Worm (Caenorhabditis elegans) whole organism, young adult: ENCODE results near the gene srh-41.

ENCODE experiments used
- B0336.3 ChIP-seq: fragments of 200-800 bp; sonication (Bioruptor generic); IDR thresholded peaks from 2 replicates; pipeline ENCODE4 v1.3.6; 2022; ENCODE audit warnings: missing genetic modification characterization, missing compliant biosample characterization
- F23B12.7 ChIP-seq: sonication (generic microtip); optimal IDR thresholded peaks from 2 replicates; lab custom pipeline; 2017; ENCODE audit warnings: missing genetic modification characterization, mild to moderate bottlenecking, missing compliant biosample characterization, antibody characterized with exemption, moderate library complexity; ENCODE audit not compliant: insufficient read depth
- F33H1.4 ChIP-seq: fragments of 200-800 bp; sonication (Bioruptor generic); IDR thresholded peaks from 2 replicates; pipeline ENCODE4 v1.3.6; 2022; ENCODE audit warnings: missing genetic modification reagents, missing genetic modification characterization, missing compliant biosample characterization
- F37B4.10 ChIP-seq: fragments of 200-800 bp; sonication (Bioruptor generic); IDR thresholded peaks from 2 replicates; pipeline ENCODE4 v1.3.6; 2022; ENCODE audit warnings: missing genetic modification characterization, missing compliant biosample characterization
- F55B11.4 ChIP-seq: sonication (generic microtip); optimal IDR thresholded peaks from 2 replicates; lab custom pipeline; 2016; ENCODE audit warnings: missing compliant biosample characterization, missing genetic modification characterization, borderline replicate concordance; ENCODE audit not compliant: insufficient read depth
- F57A8.1 ChIP-seq: fragments of 200-800 bp; sonication (Bioruptor generic); optimal IDR thresholded peaks from 2 replicates; lab custom pipeline; 2018; ENCODE audit warnings: mild to moderate bottlenecking, missing genetic modification characterization, moderate library complexity, missing compliant biosample characterization
- F57C9.4 ChIP-seq: sonication (generic microtip); optimal IDR thresholded peaks from 2 replicates; lab custom pipeline; 2017; ENCODE audit warnings: mild to moderate bottlenecking, missing genetic modification characterization, missing compliant biosample characterization
- T07F8.4 ChIP-seq: sonication (generic microtip); optimal IDR thresholded peaks from 2 replicates; lab custom pipeline; 2016; ENCODE audit warnings: mild to moderate bottlenecking, missing genetic modification characterization, moderate library complexity, missing compliant biosample characterization
- Y53G8AR.9 ChIP-seq: fragments of 200-800 bp; sonication (Bioruptor generic); conservative IDR thresholded peaks from 2 replicates; pipeline ENCODE4 v1.3.6; 2022; ENCODE audit warnings: missing genetic modification reagents, missing genetic modification characterization, missing compliant biosample characterization
- Y67H2A.10 ChIP-seq: fragments of 200-800 bp; sonication (Bioruptor generic); conservative IDR thresholded peaks from 2 replicates; pipeline ENCODE4 v1.3.6; 2022; ENCODE audit warnings: missing genetic modification reagents, missing genetic modification characterization, missing compliant biosample characterization
- ZK185.1 ChIP-seq: sonication (generic microtip); optimal IDR thresholded peaks from 2 replicates; lab custom pipeline; 2016; ENCODE audit warnings: mild to moderate bottlenecking, missing genetic modification characterization, missing compliant biosample characterization; ENCODE audit not compliant: poor library complexity, severe bottlenecking
- akir-1 ChIP-seq: fragments of 200-800 bp; sonication (Bioruptor generic); optimal IDR thresholded peaks from 2 replicates; lab custom pipeline; 2018; ENCODE audit warnings: mild to moderate bottlenecking, missing genetic modification characterization, moderate library complexity, missing compliant biosample characterization
- aptf-3 ChIP-seq: fragments of 200-800 bp; sonication (Bioruptor generic); IDR thresholded peaks from 2 replicates; pipeline ENCODE4 v1.3.6; 2022; ENCODE audit warnings: missing genetic modification characterization, missing compliant biosample characterization
- atf-7 ChIP-seq: sonication (generic microtip); optimal IDR thresholded peaks from 2 replicates; lab custom pipeline; 2017; ENCODE audit warnings: mild to moderate bottlenecking, missing genetic modification characterization, missing compliant biosample characterization
- athp-1 ChIP-seq: sonication (generic microtip); optimal IDR thresholded peaks from 2 replicates; lab custom pipeline; 2017; ENCODE audit warnings: mild to moderate bottlenecking, missing genetic modification characterization, missing compliant biosample characterization
- attf-3 ChIP-seq: fragments of 200-800 bp; sonication (Bioruptor generic); conservative IDR thresholded peaks from 2 replicates; pipeline ENCODE4 v1.3.6; 2022; ENCODE audit warnings: missing genetic modification reagents, missing genetic modification characterization, missing compliant biosample characterization
- bed-1 ChIP-seq: fragments of 200-800 bp; sonication (Bioruptor generic); IDR thresholded peaks from 2 replicates; pipeline ENCODE4 v1.3.6; 2022; ENCODE audit warnings: missing genetic modification reagents, missing genetic modification characterization, missing compliant biosample characterization
- bed-2 ChIP-seq: fragments of 200-800 bp; sonication (Bioruptor generic); IDR thresholded peaks from 2 replicates; pipeline ENCODE4 v1.3.6; 2022; ENCODE audit warnings: missing genetic modification reagents, missing genetic modification characterization, missing compliant biosample characterization
- ceh-27 ChIP-seq: fragments of 200-800 bp; sonication (Bioruptor generic); optimal IDR thresholded peaks from 2 replicates; lab custom pipeline; 2018; ENCODE audit warnings: mild to moderate bottlenecking, missing genetic modification characterization, moderate library complexity, missing compliant biosample characterization
- ceh-40 ChIP-seq: fragments of 200-800 bp; sonication (Bioruptor generic); IDR thresholded peaks from 2 replicates; pipeline ENCODE4 v1.3.6; 2022; ENCODE audit warnings: missing genetic modification characterization, missing compliant biosample characterization
- ceh-79 ChIP-seq: sonication (generic microtip); optimal IDR thresholded peaks from 2 replicates; lab custom pipeline; 2017; ENCODE audit warnings: mild to moderate bottlenecking, missing genetic modification characterization, missing compliant biosample characterization
- chd-7 ChIP-seq: sonication (generic microtip); optimal IDR thresholded peaks from 2 replicates; lab custom pipeline; 2016; ENCODE audit warnings: mild to moderate bottlenecking, missing genetic modification characterization, moderate library complexity, missing compliant biosample characterization
- egrh-3 ChIP-seq: fragments of 200-800 bp; sonication (Bioruptor generic); IDR thresholded peaks from 2 replicates; pipeline ENCODE4 v1.3.6; 2022; ENCODE audit warnings: missing genetic modification reagents, missing genetic modification characterization, missing compliant biosample characterization
- him-1 ChIP-seq: sonication (generic microtip); optimal IDR thresholded peaks from 2 replicates; lab custom pipeline; 2016; ENCODE audit warnings: missing genotype, missing genetic modification reagents, missing genetic modification characterization, missing compliant biosample characterization
- hlh-26 ChIP-seq: fragments of 200-800 bp; sonication (Bioruptor generic); conservative IDR thresholded peaks from 2 replicates; pipeline ENCODE4 v1.3.6; 2022; ENCODE audit warnings: missing genetic modification reagents, missing genetic modification characterization, missing compliant biosample characterization
- hsf-1 ChIP-seq: fragments of 200-800 bp; sonication (Bioruptor generic); IDR thresholded peaks from 2 replicates; pipeline ENCODE4 v1.3.6; 2022; ENCODE audit warnings: missing genetic modification reagents, missing genetic modification characterization, missing compliant biosample characterization
- let-526 ChIP-seq: fragments of 200-800 bp; sonication (Bioruptor generic); IDR thresholded peaks from 2 replicates; pipeline ENCODE4 v1.3.6; 2022; ENCODE audit warnings: missing genetic modification reagents, missing genetic modification characterization, missing compliant biosample characterization
- lin-26 ChIP-seq: fragments of 200-800 bp; sonication (Bioruptor generic); IDR thresholded peaks from 2 replicates; pipeline ENCODE4 v1.3.6; 2022; ENCODE audit warnings: missing genetic modification reagents, missing genetic modification characterization, missing compliant biosample characterization
- lin-40 ChIP-seq: sonication (generic microtip); optimal IDR thresholded peaks from 2 replicates; lab custom pipeline; 2016; ENCODE audit warnings: missing genetic modification characterization, mild to moderate bottlenecking, missing compliant biosample characterization, missing genotype, missing genetic modification reagents
- lin-54 ChIP-seq: fragments of 200-800 bp; sonication (Bioruptor generic); optimal IDR thresholded peaks from 2 replicates; lab custom pipeline; 2018; ENCODE audit warnings: mild to moderate bottlenecking, missing genetic modification characterization, missing compliant biosample characterization
- lir-1 ChIP-seq: fragments of 200-800 bp; sonication (Bioruptor generic); conservative IDR thresholded peaks from 2 replicates; pipeline ENCODE4 v1.3.6; 2022; ENCODE audit warnings: missing genetic modification reagents, missing genetic modification characterization, missing compliant biosample characterization
- lsy-27 ChIP-seq: sonication (generic microtip); optimal IDR thresholded peaks from 2 replicates; lab custom pipeline; 2017; ENCODE audit warnings: missing genetic modification characterization, mild to moderate bottlenecking, missing compliant biosample characterization, antibody characterized with exemption, missing genotype, borderline replicate concordance; ENCODE audit not compliant: insufficient read depth
- madf-10 ChIP-seq: sonication (generic microtip); optimal IDR thresholded peaks from 2 replicates; lab custom pipeline; 2016; ENCODE audit warnings: mild to moderate bottlenecking, missing genetic modification characterization, missing compliant biosample characterization
- mes-4 ChIP-seq: sonication (generic microtip); optimal IDR thresholded peaks from 2 replicates; lab custom pipeline; 2016; ENCODE audit warnings: missing genotype, missing genetic modification characterization, missing compliant biosample characterization
- mxl-1 ChIP-seq: sonication (generic microtip); optimal IDR thresholded peaks from 2 replicates; lab custom pipeline; 2016; ENCODE audit warnings: missing genetic modification characterization, missing compliant biosample characterization
- nfya-1 ChIP-seq: sonication (generic microtip); optimal IDR thresholded peaks from 2 replicates; lab custom pipeline; 2017; ENCODE audit warnings: antibody characterized with exemption, missing compliant biosample characterization, missing genetic modification characterization, borderline replicate concordance; ENCODE audit not compliant: insufficient read depth
- nhr-80 ChIP-seq: sonication (generic microtip); optimal IDR thresholded peaks from 2 replicates; lab custom pipeline; 2016; ENCODE audit warnings: missing genetic modification characterization, missing compliant biosample characterization
- snpc-3.4 ChIP-seq: sonication (generic microtip); optimal IDR thresholded peaks from 2 replicates; lab custom pipeline; 2017; ENCODE audit warnings: missing genetic modification characterization, mild to moderate bottlenecking, missing compliant biosample characterization, antibody characterized with exemption, moderate library complexity, missing genotype, missing genetic modification reagents
- sptf-2 ChIP-seq: fragments of 200-800 bp; sonication (Bioruptor generic); optimal IDR thresholded peaks from 2 replicates; lab custom pipeline; 2018; ENCODE audit warnings: mild to moderate bottlenecking, missing genetic modification characterization, missing compliant biosample characterization
- tbp1 ChIP-seq: fragments of 200-800 bp; sonication (Bioruptor generic); optimal IDR thresholded peaks from 2 replicates; lab custom pipeline; 2018; ENCODE audit warnings: mild to moderate bottlenecking, missing genetic modification characterization, missing compliant biosample characterization
- tlf-1 ChIP-seq: fragments of 200-800 bp; sonication (Bioruptor generic); optimal IDR thresholded peaks from 2 replicates; lab custom pipeline; 2018; ENCODE audit warnings: mild to moderate bottlenecking, missing genetic modification characterization, missing compliant biosample characterization
- unc-130 ChIP-seq: sonication (generic microtip); optimal IDR thresholded peaks from 2 replicates; lab custom pipeline; 2016; ENCODE audit warnings: missing genetic modification reagents, missing genetic modification characterization, missing compliant biosample characterization
- unc-62 ChIP-seq: fragments of 150-350 bp; optimal IDR thresholded peaks from 2 replicates; lab custom pipeline; 2014; ENCODE audit warnings: missing biosample characterization, missing genetic modification reagents, missing genetic modification characterization
- xnd-1 ChIP-seq: sonication (generic microtip); optimal IDR thresholded peaks from 2 replicates; lab custom pipeline; 2016; ENCODE audit warnings: missing genotype, missing genetic modification reagents, missing genetic modification characterization, missing compliant biosample characterization
- zfh-2 ChIP-seq: fragments of 200-800 bp; sonication (Bioruptor generic); conservative IDR thresholded peaks from 2 replicates; pipeline ENCODE4 v1.3.6; 2022; ENCODE audit warnings: missing genetic modification reagents, missing genetic modification characterization, missing compliant biosample characterization
- ztf-25 ChIP-seq: fragments of 200-800 bp; sonication (Bioruptor generic); IDR thresholded peaks from 2 replicates; pipeline ENCODE4 v1.3.6; 2022; ENCODE audit warnings: missing genetic modification reagents, missing genetic modification characterization, missing compliant biosample characterization
- ztf-28 ChIP-seq: fragments of 200-800 bp; sonication (Bioruptor generic); IDR thresholded peaks from 2 replicates; pipeline ENCODE4 v1.3.6; 2022; ENCODE audit warnings: missing genetic modification reagents, missing genetic modification characterization, missing compliant biosample characterization

The srh-41 gene

ce11 chrII:14244457-14245254, 42.5 kb downstream of the srh-41 start (continued):
- TF ChIP-seq bed-2 = no peak
- TF ChIP-seq unc-130 (GFP tag; lab: Kevin White, UChicago) = peak; percentile 31
- no peak for TF ChIP-seq nfya-1
- TF ChIP-seq ceh-40 (GFP tag; lab: Robert Waterston, UW) = no peak
- no peak for TF ChIP-seq unc-62
- no peak for TF ChIP-seq bed-1 (GFP tag; lab: Robert Waterston, UW)
- peak; percentile 79; the same call in 1 of the 2 replicates for TF ChIP-seq ztf-28 (GFP tag; lab: Robert Waterston, UW)
- TF ChIP-seq F55B11.4 (tag; lab: Kevin White, UChicago) = no peak
- TF ChIP-seq attf-3 = no peak
- no peak for TF ChIP-seq mes-4 (tag; lab: Kevin White, UChicago)
- TF ChIP-seq ZK185.1 = no peak
- TF ChIP-seq F37B4.10 = no peak
- TF ChIP-seq sptf-2 (GFP tag; lab: Kevin White, UChicago) = no peak
- TF ChIP-seq F57A8.1 (GFP tag; lab: Kevin White, UChicago) = no peak
- peak; percentile 100 for TF ChIP-seq xnd-1
- TF ChIP-seq madf-10 (tag; lab: Kevin White, UChicago) = no peak
- TF ChIP-seq him-1 (tag; lab: Kevin White, UChicago) = no peak
- no peak for TF ChIP-seq ceh-79
- no peak for TF ChIP-seq ztf-25 (GFP tag; lab: Robert Waterston, UW)
- no peak for TF ChIP-seq chd-7 (tag; lab: Kevin White, UChicago)
- peak; percentile 82 for TF ChIP-seq athp-1
- peak; percentile 32; the same call in 1 of the 2 replicates for TF ChIP-seq Y53G8AR.9 (GFP tag; lab: Robert Waterston, UW)
- no peak for TF ChIP-seq egrh-3 (GFP tag; lab: Robert Waterston, UW)
- no peak for TF ChIP-seq let-526 (GFP tag; lab: Robert Waterston, UW)
- TF ChIP-seq tbp1 = peak; percentile 53
- no peak for TF ChIP-seq F57C9.4
- no peak for TF ChIP-seq hlh-26 (GFP tag; lab: Robert Waterston, UW)
- peak; percentile 28 for TF ChIP-seq nhr-80 (tag; lab: Kevin White, UChicago)
- TF ChIP-seq F33H1.4 (GFP tag; lab: Robert Waterston, UW) = peak; percentile 99
- peak; percentile 72 for TF ChIP-seq B0336.3
- peak; percentile 73 for TF ChIP-seq tlf-1
- TF ChIP-seq hsf-1 (GFP tag; lab: Robert Waterston, UW) = peak; percentile 77
- peak; percentile 84 for TF ChIP-seq snpc-3.4 (tag; lab: Kevin White, UChicago)
- TF ChIP-seq Y67H2A.10 (GFP tag; lab: Robert Waterston, UW) = no peak
- no peak for TF ChIP-seq akir-1
- TF ChIP-seq mxl-1 (tag; lab: Kevin White, UChicago) = no peak

- no peak for TF ChIP-seq unc-62
- no peak for TF ChIP-seq lin-40 (tag; lab: Kevin White, UChicago)
- TF ChIP-seq, all 124 proteins: peak for 0
These were observed 43.7 kb downstream of the srh-41 start, which contains the start of gene jmjd-2 for ce11 chrII:14243503-14243902. jmjd-2 (minus strand) TSS chrII:14243603.

ce11 chrII:14242259-14242658, 44.9 kb downstream of the srh-41 start:
- TF ChIP-seq lsy-27 = no peak
- no peak for TF ChIP-seq lin-54 (GFP tag; lab: Kevin White, UChicago)
- no peak for TF ChIP-seq Y53G8AR.9 (GFP tag; lab: Robert Waterston, UW)
- no peak for TF ChIP-seq nhr-80 (tag; lab: Kevin White, UChicago)
- no peak for TF ChIP-seq aptf-3 (GFP tag; lab: Robert Waterston, UW)
- TF ChIP-seq lir-1 (GFP tag; lab: Robert Waterston, UW) = no peak
- TF ChIP-seq ceh-27 = no peak
- TF ChIP-seq T07F8.4 = no peak
- TF ChIP-seq zfh-2 (GFP tag; lab: Robert Waterston, UW) = no peak
- no peak for TF ChIP-seq F23B12.7 (tag; lab: Kevin White, UChicago)
- no peak for TF ChIP-seq atf-7 (tag; lab: Kevin White, UChicago)
- no peak for TF ChIP-seq lin-26
